Fruit fly (Drosophila melanogaster): Measurements from ENCODE around the gene rin.

Gene rin

dm6 chr3R:13676137-13677086 is 29.6 kb downstream of the rin start, which contains the start of the genes Lkb1 and CG9588:
Gene Lkb1 (plus strand): TSS chr3R:13676549.
Gene CG9588 (minus strand): TSS chr3R:13676681.
- no peak for TF ChIP-seq CG14655 (GFP tag; optimal IDR thresholded peaks at IDR 0.05)
- no peak for TF ChIP-seq CG13204 (GFP tag; optimal IDR thresholded peaks at IDR 0.05)
- peak; percentile 61 for TF ChIP-seq CG9948 (tag; optimal IDR thresholded peaks at IDR 0.05)
- no peak for TF ChIP-seq EcR (GFP tag; optimal IDR thresholded peaks at IDR 0.05)
- peak; percentile 87 for TF ChIP-seq Ets98B (GFP tag; IDR thresholded peaks at IDR 0.05)
- peak; percentile 23 for TF ChIP-seq gl (tag; optimal IDR thresholded peaks at IDR 0.05)
- TF ChIP-seq CG12605 (GFP tag; IDR thresholded peaks at IDR 0.05), result peak; percentile 78
- no peak for TF ChIP-seq D1 (tag; optimal IDR thresholded peaks at IDR 0.05)
- peak; percentile 69 for TF ChIP-seq CG17806 (tag; optimal IDR thresholded peaks at IDR 0.05)
- TF ChIP-seq rn (GFP tag; IDR thresholded peaks at IDR 0.05), result peak; percentile 75
- peak; percentile 88 for TF ChIP-seq fd96Ca (GFP tag; IDR thresholded peaks at IDR 0.05)
- peak; percentile 62 for TF ChIP-seq Snoo (tag; optimal IDR thresholded peaks at IDR 0.05)
- peak; percentile 94 for TF ChIP-seq CG4496 (GFP tag; IDR thresholded peaks at IDR 0.05)
- TF ChIP-seq CG8301 (tag; optimal IDR thresholded peaks at IDR 0.05), result peak; percentile 66
- peak; percentile 47; the same call in 1 of the 2 replicates for TF ChIP-seq CG10348 (GFP tag; IDR thresholded peaks at IDR 0.05)
- peak; percentile 80 for TF ChIP-seq Pif1A (GFP tag; optimal IDR thresholded peaks at IDR 0.05)
- peak; percentile 66 for TF ChIP-seq CG34367 (tag; optimal IDR thresholded peaks at IDR 0.05)
- peak; percentile 80 for TF ChIP-seq CG32121 (GFP tag; IDR thresholded peaks at IDR 0.05)
- TF ChIP-seq CG15710 (tag; optimal IDR thresholded peaks at IDR 0.05), result peak; percentile 60
- TF ChIP-seq Pif1B (GFP tag; optimal IDR thresholded peaks at IDR 0.05), result peak; percentile 74
- TF ChIP-seq CG8159 (tag; optimal IDR thresholded peaks at IDR 0.05), result peak; percentile 59

- TF ChIP-seq D1 (tag; optimal IDR thresholded peaks at IDR 0.05) (no peak), CG32121 (GFP tag; IDR thresholded peaks at IDR 0.05) (no peak), CG9948 (tag; optimal IDR thresholded peaks at IDR 0.05) (no peak), CG12605 (GFP tag; IDR thresholded peaks at IDR 0.05) (no peak), gl (tag; optimal IDR thresholded peaks at IDR 0.05) (no peak), Ets98B (GFP tag; IDR thresholded peaks at IDR 0.05) (no peak), CG4496 (GFP tag; IDR thresholded peaks at IDR 0.05) (no peak), CG17806 (tag; optimal IDR thresholded peaks at IDR 0.05) (no peak), fd96Ca (GFP tag; IDR thresholded peaks at IDR 0.05) (no peak), CG14655 (GFP tag; optimal IDR thresholded peaks at IDR 0.05) (no peak), CG15710 (tag; optimal IDR thresholded peaks at IDR 0.05) (no peak), Pif1B (GFP tag; optimal IDR thresholded peaks at IDR 0.05) (no peak)
These were observed 36.3 kb downstream of the rin start for dm6 chr3R:13682994-13683623.

- TF ChIP-seq CG8159 (tag; optimal IDR thresholded peaks at IDR 0.05) (peak; percentile 13), EcR (GFP tag; optimal IDR thresholded peaks at IDR 0.05) (peak; percentile 34), CG17806 (tag; optimal IDR thresholded peaks at IDR 0.05) (no peak), CG8301 (tag; optimal IDR thresholded peaks at IDR 0.05) (no peak), gl (tag; optimal IDR thresholded peaks at IDR 0.05) (peak; percentile 19)
These were observed 37.1 kb downstream of the rin start, which contains the start of gene flfl for dm6 chr3R:13683624-13684568. Gene flfl (plus strand): TSS chr3R:13683921.

- TF ChIP-seq fd96Ca (GFP tag; IDR thresholded peaks at IDR 0.05), result no peak
- TF ChIP-seq CG8159 (tag; optimal IDR thresholded peaks at IDR 0.05), result peak; percentile 2
- TF ChIP-seq Pif1B (GFP tag; optimal IDR thresholded peaks at IDR 0.05), result peak; percentile 21
These were observed 38.0 kb downstream of the rin start for dm6 chr3R:13684569-13685402.

- no peak for TF ChIP-seq D1 (tag; optimal IDR thresholded peaks at IDR 0.05)
- TF ChIP-seq Pif1A (GFP tag; optimal IDR thresholded peaks at IDR 0.05), result no peak
- TF ChIP-seq Pif1B (GFP tag; optimal IDR thresholded peaks at IDR 0.05), result no peak
- no peak for TF ChIP-seq fd96Ca (GFP tag; IDR thresholded peaks at IDR 0.05)
- no peak for TF ChIP-seq CG13204 (GFP tag; optimal IDR thresholded peaks at IDR 0.05)
- no peak for TF ChIP-seq rn (GFP tag; IDR thresholded peaks at IDR 0.05)
- TF ChIP-seq CG17806 (tag; optimal IDR thresholded peaks at IDR 0.05), result no peak
These were observed 39.2 kb downstream of the rin start for dm6 chr3R:13685969-13686368.

Data from whole organism, pupa.